Worm (Caenorhabditis elegans) whole organism, L1 larva: ENCODE measurements around the gene col-159.

Source experiments
- F16B12.6 ChIP-seq: fragments of 150-350 bp; optimal IDR thresholded peaks from 2 replicates; lab custom pipeline; 2014; ENCODE audit warnings: missing biosample characterization, missing genetic modification characterization
- Y116A8C.19 ChIP-seq: sonication (generic microtip); optimal IDR thresholded peaks from 2 replicates; lab custom pipeline; 2016; ENCODE audit warnings: missing compliant biosample characterization, missing genetic modification characterization, borderline replicate concordance
- ama-1 ChIP-seq: fragments of 150-350 bp; optimal IDR thresholded peaks from 2 replicates; lab custom pipeline; 2014
- blmp-1 ChIP-seq: fragments of 150-350 bp; optimal IDR thresholded peaks from 2 replicates; lab custom pipeline; 2014; ENCODE audit warnings: missing biosample characterization, missing genetic modification characterization
- ceh-8 ChIP-seq: fragments of 200-800 bp; sonication (Bioruptor generic); optimal IDR thresholded peaks from 2 replicates; lab custom pipeline; 2018; ENCODE audit warnings: mild to moderate bottlenecking, missing genetic modification characterization, moderate library complexity, missing compliant biosample characterization
- dsc-1 ChIP-seq: sonication (generic microtip); optimal IDR thresholded peaks from 2 replicates; lab custom pipeline; 2016; ENCODE audit warnings: mild to moderate bottlenecking, missing genetic modification characterization, missing compliant biosample characterization
- efl-1 ChIP-seq, 4 experiments: fragments of 150-350 bp; optimal IDR thresholded peaks in 3 of 4; peaks in 1 of 4; 1 replicate in 1 of 4; 2 replicates in 3 of 4; lab custom pipeline; 2014; ENCODE audit warnings: missing biosample characterization in 2 of 4, missing genetic modification characterization in 2 of 4, missing genetic modification reagents in 2 of 4
- elt-2 ChIP-seq: sonication (generic microtip); optimal IDR thresholded peaks from 2 replicates; lab custom pipeline; 2016; ENCODE audit warnings: missing genetic modification characterization, mild to moderate bottlenecking, inconsistent platforms, missing compliant biosample characterization, missing genetic modification reagents
- elt-3 ChIP-seq, 6 experiments: fragments of 150-350 bp in 1 of 6; sonication (generic microtip); optimal IDR thresholded peaks; 2 replicates each; lab custom pipeline; 2017 to 2018; ENCODE audit warnings: missing biosample characterization in 6 of 6, missing genetic modification characterization in 6 of 6, inconsistent platforms in 1 of 6
- ets-5 ChIP-seq: fragments of 200-800 bp; sonication (Bioruptor generic); IDR thresholded peaks from 2 replicates; pipeline ENCODE4 v1.3.6; 2022; ENCODE audit warnings: missing genetic modification characterization, missing compliant biosample characterization
- fkh-10 ChIP-seq: sonication (generic microtip); optimal IDR thresholded peaks from 2 replicates; lab custom pipeline; 2017; ENCODE audit warnings: missing biosample characterization, missing genetic modification reagents, missing genetic modification characterization
- fkh-4 ChIP-seq: sonication (generic microtip); optimal IDR thresholded peaks from 2 replicates; lab custom pipeline; 2016; ENCODE audit warnings: missing compliant biosample characterization, missing genetic modification characterization, borderline replicate concordance
- hlh-4 ChIP-seq: sonication (generic microtip); optimal IDR thresholded peaks from 2 replicates; lab custom pipeline; 2016; ENCODE audit warnings: mild to moderate bottlenecking, missing genetic modification characterization, missing compliant biosample characterization
- isw-1 ChIP-seq: fragments of 200-800 bp; sonication (Bioruptor generic); IDR thresholded peaks from 2 replicates; pipeline ENCODE4 v1.3.6; 2022; ENCODE audit warnings: missing genetic modification characterization, missing compliant biosample characterization
- jun-1 ChIP-seq: fragments of 150-350 bp; optimal IDR thresholded peaks from 2 replicates; lab custom pipeline; 2014; ENCODE audit warnings: missing biosample characterization, missing genetic modification reagents, missing genetic modification characterization
- lin-14 ChIP-seq: fragments of 200-800 bp; sonication (Bioruptor generic); optimal IDR thresholded peaks from 2 replicates; lab custom pipeline; 2018; ENCODE audit warnings: mild to moderate bottlenecking, missing genetic modification characterization, moderate library complexity, missing compliant biosample characterization
- lin-15B ChIP-seq: fragments of 150-350 bp; sonication (generic microtip); optimal IDR thresholded peaks from 3 replicates; lab custom pipeline; 2014; ENCODE audit warnings: missing biosample characterization, missing genetic modification characterization
- lin-35 ChIP-seq, 2 experiments: fragments of 150-350 bp; optimal IDR thresholded peaks; 2 replicates each; lab custom pipeline; 2014; ENCODE audit warnings: missing biosample characterization in 2 of 2, missing genetic modification characterization in 2 of 2, missing genetic modification reagents in 2 of 2
- mef-2 ChIP-seq: fragments of 150-350 bp; optimal IDR thresholded peaks from 2 replicates; lab custom pipeline; 2014; ENCODE audit warnings: missing biosample characterization, missing genetic modification characterization
- nhr-12 ChIP-seq: sonication (generic microtip); optimal IDR thresholded peaks from 2 replicates; lab custom pipeline; 2017; ENCODE audit warnings: missing biosample characterization, missing genetic modification characterization
- nhr-19 ChIP-seq: fragments of 200-800 bp; sonication (Bioruptor generic); conservative IDR thresholded peaks from 2 replicates; pipeline ENCODE4 v1.3.6; 2022; ENCODE audit warnings: missing genetic modification characterization, missing compliant biosample characterization
- nhr-20 ChIP-seq: sonication (generic microtip); optimal IDR thresholded peaks from 2 replicates; lab custom pipeline; 2016; ENCODE audit warnings: mild to moderate bottlenecking, missing genetic modification characterization, missing compliant biosample characterization
- nhr-47 ChIP-seq: sonication (generic microtip); optimal IDR thresholded peaks from 2 replicates; lab custom pipeline; 2016; ENCODE audit warnings: mild to moderate bottlenecking, missing genetic modification characterization, moderate library complexity, missing compliant biosample characterization
- nhr-76 ChIP-seq: sonication (generic microtip); optimal IDR thresholded peaks from 2 replicates; lab custom pipeline; 2017; ENCODE audit warnings: missing biosample characterization, missing genetic modification characterization
- nhr-77 ChIP-seq: fragments of 150-350 bp; optimal IDR thresholded peaks from 2 replicates; lab custom pipeline; 2014; ENCODE audit warnings: missing biosample characterization, missing genetic modification characterization
- nhr-85 ChIP-seq: sonication (generic microtip); peaks from one replicate; lab custom pipeline; 2016; ENCODE audit warnings: missing genetic modification characterization, inconsistent platforms, missing compliant biosample characterization
- nhr-90 ChIP-seq: sonication (generic microtip); optimal IDR thresholded peaks from 2 replicates; lab custom pipeline; 2016; ENCODE audit warnings: mild to moderate bottlenecking, missing genetic modification characterization, missing compliant biosample characterization; ENCODE audit not compliant: poor library complexity
- pax-3 ChIP-seq: fragments of 200-800 bp; sonication (Bioruptor generic); optimal IDR thresholded peaks from 2 replicates; lab custom pipeline; 2018; ENCODE audit warnings: mild to moderate bottlenecking, missing genetic modification characterization, moderate library complexity, missing compliant biosample characterization
- pqm-1 ChIP-seq: sonication (generic microtip); optimal IDR thresholded peaks from 3 replicates; lab custom pipeline; 2017; ENCODE audit warnings: missing biosample characterization, missing genetic modification characterization
- rnt-1 ChIP-seq: sonication (generic microtip); optimal IDR thresholded peaks from 2 replicates; lab custom pipeline; 2016; ENCODE audit warnings: mild to moderate bottlenecking, missing genetic modification characterization, moderate library complexity, missing compliant biosample characterization
- skn-1 ChIP-seq: fragments of 150-350 bp; optimal IDR thresholded peaks from 2 replicates; lab custom pipeline; 2014; ENCODE audit warnings: missing biosample characterization, missing genetic modification characterization
- snpc-4 ChIP-seq: fragments of 150-350 bp; optimal IDR thresholded peaks from 2 replicates; lab custom pipeline; 2014; ENCODE audit warnings: missing biosample characterization, missing genetic modification characterization
- snu-23 ChIP-seq: sonication (generic microtip); optimal IDR thresholded peaks from 2 replicates; lab custom pipeline; 2016; ENCODE audit warnings: missing genetic modification characterization, missing compliant biosample characterization
- sox-4 ChIP-seq: sonication (generic microtip); optimal IDR thresholded peaks from 2 replicates; lab custom pipeline; 2016; ENCODE audit warnings: missing genetic modification characterization, missing compliant biosample characterization
- sptf-1 ChIP-seq: fragments of 150-350 bp; optimal IDR thresholded peaks from 2 replicates; lab custom pipeline; 2014; ENCODE audit warnings: missing biosample characterization, missing genetic modification characterization
- unc-30 ChIP-seq: sonication (generic microtip); optimal IDR thresholded peaks from 2 replicates; lab custom pipeline; 2017; ENCODE audit warnings: missing biosample characterization, missing genetic modification characterization
- unc-62 ChIP-seq: fragments of 150-350 bp; optimal IDR thresholded peaks from 2 replicates; lab custom pipeline; 2014; ENCODE audit warnings: missing biosample characterization, missing genetic modification reagents, missing genetic modification characterization
- unc-86 ChIP-seq: sonication (generic microtip); optimal IDR thresholded peaks from 2 replicates; lab custom pipeline; 2016; ENCODE audit warnings: missing genetic modification characterization, missing compliant biosample characterization
- vab-15 ChIP-seq: sonication (generic microtip); optimal IDR thresholded peaks from 2 replicates; lab custom pipeline; 2017; ENCODE audit warnings: missing genotype, mild to moderate bottlenecking, missing genetic modification characterization, missing compliant biosample characterization
- xbp-1 ChIP-seq: sonication (generic microtip); optimal IDR thresholded peaks from 2 replicates; lab custom pipeline; 2016; ENCODE audit warnings: missing genetic modification characterization, missing compliant biosample characterization
- zip-4 ChIP-seq: fragments of 200-800 bp; sonication (Bioruptor generic); optimal IDR thresholded peaks from 2 replicates; lab custom pipeline; 2018; ENCODE audit warnings: mild to moderate bottlenecking, missing genetic modification characterization, moderate library complexity, missing compliant biosample characterization

The col-159 gene

DNA sequence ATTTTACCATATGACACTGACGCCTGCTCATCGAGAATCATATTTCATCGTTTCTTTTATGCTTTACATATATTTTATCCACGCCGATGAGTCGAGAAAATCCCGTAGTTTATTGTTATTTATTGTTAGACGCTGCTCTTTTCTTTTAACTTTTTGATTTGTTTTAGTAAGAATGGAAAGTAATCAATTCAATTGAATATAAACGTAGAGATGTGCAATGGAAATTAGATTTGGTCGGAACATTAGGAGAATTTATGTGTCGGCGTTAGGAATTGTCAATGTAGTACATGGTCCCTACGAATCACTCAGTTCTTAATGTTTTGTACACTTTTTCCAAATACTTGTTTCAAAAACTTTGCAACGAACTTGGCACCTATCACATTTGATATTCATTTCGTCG is 36.7 kb downstream of the col-159 start:
- TF ChIP-seq efl-1 (optimal IDR thresholded peaks at IDR 0.05; lab: Kevin White, UChicago) = no peak
- no peak for TF ChIP-seq efl-1 (GFP tag; optimal IDR thresholded peaks at IDR 0.05 in 1 of 2; lab: Kevin White, UChicago)
- TF ChIP-seq zip-4 (GFP tag; lab: Kevin White, UChicago) = no peak
- TF ChIP-seq pqm-1 (tag; lab: Kevin White, UChicago) = no peak
- TF ChIP-seq sptf-1 (tag; lab: Kevin White, UChicago) = no peak
- peak; percentile 27 for TF ChIP-seq lin-14 (GFP tag; lab: Kevin White, UChicago)
- TF ChIP-seq fkh-10 (GFP tag; lab: Kevin White, UChicago) = peak; percentile 76
- no peak for TF ChIP-seq ets-5 (GFP tag; lab: Robert Waterston, UW)
- TF ChIP-seq Y116A8C.19 (tag; lab: Kevin White, UChicago) = no peak
- no peak for TF ChIP-seq nhr-77 (tag; lab: Kevin White, UChicago)
- TF ChIP-seq ceh-8 = no peak

DNA sequence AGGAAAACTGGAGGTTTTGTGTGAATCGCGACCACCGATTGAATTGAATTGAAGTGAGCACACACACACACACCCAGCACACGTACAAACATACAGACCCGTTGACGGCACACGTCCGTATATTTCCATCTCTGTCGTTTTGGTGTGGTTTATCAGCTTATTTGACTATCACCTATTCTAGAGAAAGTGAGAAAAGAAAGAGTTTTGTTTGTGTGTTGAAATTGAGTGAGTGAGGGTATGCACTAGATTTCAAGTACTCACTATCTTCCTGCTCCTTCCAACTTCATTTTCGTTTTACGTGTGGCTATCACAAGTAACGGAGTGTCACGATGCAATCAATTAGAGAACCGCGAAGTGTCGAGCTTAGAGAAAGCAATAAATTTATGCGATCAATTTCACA is 38.1 kb downstream of the col-159 start:
- TF ChIP-seq efl-1 (optimal IDR thresholded peaks at IDR 0.05; lab: Kevin White, UChicago) (no peak), efl-1 (GFP tag; optimal IDR thresholded peaks at IDR 0.05 in 1 of 2; lab: Kevin White, UChicago) (peak in 1 of 2 experiments; percentile 12), elt-2 (peak; percentile 60), unc-30 (tag; lab: Kevin White, UChicago) (no peak), rnt-1 (no peak), ceh-8 (no peak), isw-1 (GFP tag; lab: Robert Waterston, UW) (no peak), nhr-12 (no peak), nhr-47 (tag; lab: Kevin White, UChicago) (no peak), F16B12.6 (tag; lab: Kevin White, UChicago) (no peak), xbp-1 (no peak), jun-1 (peak; percentile 11), hlh-4 (tag; lab: Kevin White, UChicago) (no peak), zip-4 (GFP tag; lab: Kevin White, UChicago) (no peak), unc-62 (GFP tag; lab: Kevin White, UChicago) (no peak), lin-35 (GFP tag; optimal IDR thresholded peaks at IDR 0.05; lab: Kevin White, UChicago) (peak in 1 of 2 experiments; percentile 34), nhr-20 (tag; lab: Kevin White, UChicago) (peak; percentile 15), unc-86 (tag; lab: Kevin White, UChicago) (no peak), lin-14 (GFP tag; lab: Kevin White, UChicago) (peak; percentile 6), pax-3 (tag; lab: Kevin White, UChicago) (peak; percentile 54)

DNA sequence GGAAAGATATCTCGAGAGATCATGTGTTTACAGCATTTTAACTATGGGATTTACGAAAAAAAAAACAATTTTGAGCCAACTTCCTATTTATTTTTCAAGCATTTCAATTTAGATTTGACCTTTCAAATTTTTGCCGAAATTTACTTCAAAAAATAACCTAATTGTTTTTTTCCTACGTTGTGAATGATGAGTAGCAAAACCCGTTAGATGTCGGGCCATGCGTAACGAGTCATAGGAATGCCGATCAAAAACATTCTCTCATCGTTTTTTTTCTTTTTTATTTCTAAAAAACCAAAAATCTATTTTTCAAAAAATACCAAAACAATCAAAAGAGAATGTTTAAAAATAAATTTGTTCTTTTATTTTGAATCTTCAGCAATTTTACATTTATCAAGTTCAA is 39.1 kb downstream of the col-159 start:
- no peak for TF ChIP-seq nhr-76 (tag; lab: Kevin White, UChicago)
- peak; percentile 73 for TF ChIP-seq nhr-85 (tag; lab: Kevin White, UChicago)
- TF ChIP-seq efl-1 (optimal IDR thresholded peaks at IDR 0.05; lab: Kevin White, UChicago) = peak in 1 of 2 experiments; percentile 2
- TF ChIP-seq efl-1 (GFP tag; optimal IDR thresholded peaks at IDR 0.05 in 1 of 2; lab: Kevin White, UChicago) = no peak
- peak; percentile 25 for TF ChIP-seq snu-23 (GFP tag; lab: Kevin White, UChicago)
- peak; percentile 43 for TF ChIP-seq nhr-90 (tag; lab: Kevin White, UChicago)
- peak; percentile 96 for TF ChIP-seq snpc-4 (tag; lab: Kevin White, UChicago)
- peak; percentile 26 for TF ChIP-seq nhr-19 (GFP tag; lab: Robert Waterston, UW)
- TF ChIP-seq sox-4 (tag; lab: Kevin White, UChicago) = no peak
- TF ChIP-seq elt-2 = peak; percentile 14

DNA sequence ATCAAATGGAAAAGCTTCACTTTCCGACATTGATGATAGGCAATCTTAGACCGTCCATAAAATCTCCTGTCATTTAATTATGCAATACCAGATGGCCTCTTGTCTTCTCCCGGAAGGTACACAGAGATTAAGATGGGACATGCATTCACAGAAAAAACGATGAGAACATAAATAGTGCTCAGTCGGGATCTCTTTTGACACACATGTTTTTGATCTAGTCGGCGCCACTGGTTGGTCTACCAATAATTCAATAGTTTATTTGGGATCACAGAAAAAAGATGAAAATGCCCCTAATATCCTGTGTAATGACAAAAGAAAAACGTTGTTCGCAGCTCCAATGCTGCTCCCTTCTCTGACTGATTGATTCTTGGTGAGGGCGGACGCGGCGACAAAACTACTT is 40.9 kb downstream of the col-159 start:
- TF ChIP-seq nhr-19 (GFP tag; lab: Robert Waterston, UW) (no peak), zip-4 (GFP tag; lab: Kevin White, UChicago) (no peak), dsc-1 (tag; lab: Kevin White, UChicago) (peak; percentile 89), nhr-90 (tag; lab: Kevin White, UChicago) (no peak), blmp-1 (tag; lab: Kevin White, UChicago) (no peak), mef-2 (tag; lab: Kevin White, UChicago) (no peak), ama-1 (lab: Kevin White, UChicago) (no peak), sptf-1 (tag; lab: Kevin White, UChicago) (no peak), lin-15B (tag; lab: Kevin White, UChicago) (no peak), skn-1 (tag; lab: Kevin White, UChicago) (no peak), fkh-4 (tag; lab: Kevin White, UChicago) (peak; percentile 56), vab-15 (tag; lab: Kevin White, UChicago) (no peak), lin-14 (GFP tag; lab: Kevin White, UChicago) (peak; percentile 38), unc-86 (tag; lab: Kevin White, UChicago) (no peak), elt-3 (tag; optimal IDR thresholded peaks at IDR 0.05; lab: Kevin White, UChicago) (no peak)
